Worm (Caenorhabditis elegans) whole organism, L4 larva: ENCODE data around the gene hmp-1.
A peak's percentile ranks its signal among the peaks of the same experiment; 100 is the strongest.

Source experiments
- F10B5.3 ChIP-seq: sonication (generic microtip); optimal IDR thresholded peaks from 2 replicates; lab custom pipeline; 2016; ENCODE audit warnings: mild to moderate bottlenecking, missing genetic modification characterization, missing compliant biosample characterization
- T26A8.4 ChIP-seq: fragments of 200-800 bp; sonication (Bioruptor generic); IDR thresholded peaks from 2 replicates; pipeline ENCODE4 v1.3.6; 2022; ENCODE audit warnings: missing genetic modification characterization, missing compliant biosample characterization
- ZK337.2 ChIP-seq: fragments of 200-800 bp; sonication (Bioruptor generic); IDR thresholded peaks from 2 replicates; pipeline ENCODE4 v1.3.6; 2022; ENCODE audit warnings: missing genetic modification reagents, missing genetic modification characterization, missing compliant biosample characterization
- aha-1 ChIP-seq: fragments of 150-350 bp; peaks from one replicate; lab custom pipeline; 2014; ENCODE audit warnings: missing biosample characterization, missing genetic modification characterization
- aly-2 ChIP-seq: sonication (generic microtip); optimal IDR thresholded peaks from 2 replicates; lab custom pipeline; 2018; ENCODE audit warnings: missing biosample characterization, missing genetic modification characterization
- ama-1 ChIP-seq: fragments of 150-350 bp; optimal IDR thresholded peaks from 2 replicates; lab custom pipeline; 2014; ENCODE audit warnings: inconsistent platforms, mixed read lengths
- ceh-62 ChIP-seq: sonication (generic microtip); optimal IDR thresholded peaks from 2 replicates; lab custom pipeline; 2017; ENCODE audit warnings: missing biosample characterization, missing genetic modification characterization
- daf-16 ChIP-seq, 3 experiments: sonication (generic microtip); optimal IDR thresholded peaks; 2 replicates each; lab custom pipeline; 2016 to 2017; ENCODE audit warnings: missing genetic modification characterization in 3 of 3, missing genetic modification reagents in 3 of 3, mild to moderate bottlenecking in 2 of 3, missing compliant biosample characterization in 2 of 3, missing biosample characterization in 1 of 3, moderate library complexity in 1 of 3
- dve-1 ChIP-seq: sonication (generic microtip); optimal IDR thresholded peaks from 2 replicates; lab custom pipeline; 2017; ENCODE audit warnings: antibody characterized with exemption, mild to moderate bottlenecking, missing genetic modification characterization, missing compliant biosample characterization; ENCODE audit not compliant: insufficient read depth
- fkh-10 ChIP-seq: fragments of 150-350 bp; optimal IDR thresholded peaks from 2 replicates; lab custom pipeline; 2014; ENCODE audit warnings: missing biosample characterization, missing genetic modification reagents, missing genetic modification characterization
- fos-1 ChIP-seq: fragments of 150-350 bp; optimal IDR thresholded peaks from 2 replicates; lab custom pipeline; 2014; ENCODE audit warnings: missing biosample characterization, missing genetic modification characterization
- hif-1 ChIP-seq, 2 experiments: sonication (generic microtip); optimal IDR thresholded peaks; 2 replicates each; lab custom pipeline; 2016 to 2017; ENCODE audit warnings: missing compliant biosample characterization in 2 of 2, missing genetic modification characterization in 2 of 2, missing genetic modification reagents in 2 of 2, missing genotype in 2 of 2, mild to moderate bottlenecking in 1 of 2
- hlh-30 ChIP-seq: sonication (generic microtip); optimal IDR thresholded peaks from 2 replicates; lab custom pipeline; 2017; ENCODE audit warnings: antibody characterized with exemption, mild to moderate bottlenecking, missing genetic modification characterization, missing compliant biosample characterization; ENCODE audit not compliant: insufficient read depth
- lsy-2 ChIP-seq, 2 experiments: fragments of 150-350 bp in 1 of 2; sonication (generic microtip) in 1 of 2; optimal IDR thresholded peaks; 2 replicates each; lab custom pipeline; 2014 to 2017; ENCODE audit warnings: missing biosample characterization in 2 of 2, missing genetic modification characterization in 2 of 2
- madf-9 ChIP-seq: fragments of 200-800 bp; sonication (Bioruptor generic); conservative IDR thresholded peaks from 2 replicates; pipeline ENCODE4 v1.3.6; 2022; ENCODE audit warnings: missing genetic modification reagents, missing genetic modification characterization, missing compliant biosample characterization
- mdl-1 ChIP-seq, 2 experiments: fragments of 150-350 bp in 1 of 2; sonication (generic microtip) in 1 of 2; optimal IDR thresholded peaks; 2 replicates each; lab custom pipeline; 2014 to 2017; ENCODE audit warnings: missing biosample characterization in 2 of 2, missing genetic modification characterization in 2 of 2
- mep-1 ChIP-seq: fragments of 150-350 bp; sonication (generic microtip); optimal IDR thresholded peaks from 3 replicates; lab custom pipeline; 2014; ENCODE audit warnings: missing biosample characterization, missing genetic modification characterization
- mes-2 ChIP-seq: sonication (generic microtip); optimal IDR thresholded peaks from 2 replicates; lab custom pipeline; 2016; ENCODE audit warnings: missing genotype, mild to moderate bottlenecking, missing genetic modification characterization, missing compliant biosample characterization; ENCODE audit not compliant: poor library complexity, severe bottlenecking
- nhr-10 ChIP-seq: fragments of 150-350 bp; optimal IDR thresholded peaks from 2 replicates; lab custom pipeline; 2014; ENCODE audit warnings: missing biosample characterization, missing genetic modification characterization
- nhr-102 ChIP-seq: sonication (generic microtip); optimal IDR thresholded peaks from 2 replicates; lab custom pipeline; 2016; ENCODE audit warnings: mild to moderate bottlenecking, missing genetic modification characterization, moderate library complexity, missing compliant biosample characterization
- nhr-11 ChIP-seq: fragments of 150-350 bp; optimal IDR thresholded peaks from 2 replicates; lab custom pipeline; 2014; ENCODE audit warnings: missing biosample characterization, missing genetic modification characterization
- nhr-111 ChIP-seq: fragments of 200-800 bp; sonication (Bioruptor generic); optimal IDR thresholded peaks from 2 replicates; lab custom pipeline; 2018; ENCODE audit warnings: mild to moderate bottlenecking, missing genetic modification characterization, missing compliant biosample characterization
- nhr-28 ChIP-seq: fragments of 150-350 bp; optimal IDR thresholded peaks from 2 replicates; lab custom pipeline; 2014; ENCODE audit warnings: missing biosample characterization, missing genetic modification characterization
- nhr-48 ChIP-seq: sonication (generic microtip); optimal IDR thresholded peaks from 2 replicates; lab custom pipeline; 2016; ENCODE audit warnings: mild to moderate bottlenecking, missing genetic modification characterization, missing compliant biosample characterization
- nhr-76 ChIP-seq: fragments of 150-350 bp; optimal IDR thresholded peaks from 2 replicates; lab custom pipeline; 2014; ENCODE audit warnings: missing biosample characterization, missing genetic modification characterization
- nhr-77 ChIP-seq: fragments of 150-350 bp; optimal IDR thresholded peaks from 2 replicates; lab custom pipeline; 2014; ENCODE audit warnings: missing biosample characterization, missing genetic modification characterization
- unc-62 ChIP-seq, 3 experiments: fragments of 150-350 bp in 1 of 3; sonication (generic microtip); optimal IDR thresholded peaks in 2 of 3; peaks in 1 of 3; 1 replicate in 1 of 3; 2 replicates in 2 of 3; lab custom pipeline; 2014 to 2017; ENCODE audit warnings: missing biosample characterization in 3 of 3, missing genetic modification characterization in 3 of 3, missing genetic modification reagents in 3 of 3, missing genotype in 1 of 3
- zfp-3 ChIP-seq: fragments of 200-800 bp; sonication (Bioruptor generic); conservative IDR thresholded peaks from 2 replicates; pipeline ENCODE4 v1.3.6; 2022; ENCODE audit warnings: missing genetic modification reagents, missing genetic modification characterization, missing compliant biosample characterization
- ztf-7 ChIP-seq: fragments of 150-350 bp; optimal IDR thresholded peaks from 2 replicates; lab custom pipeline; 2014; ENCODE audit warnings: missing biosample characterization, missing genetic modification characterization

hmp-1 gene

DNA sequence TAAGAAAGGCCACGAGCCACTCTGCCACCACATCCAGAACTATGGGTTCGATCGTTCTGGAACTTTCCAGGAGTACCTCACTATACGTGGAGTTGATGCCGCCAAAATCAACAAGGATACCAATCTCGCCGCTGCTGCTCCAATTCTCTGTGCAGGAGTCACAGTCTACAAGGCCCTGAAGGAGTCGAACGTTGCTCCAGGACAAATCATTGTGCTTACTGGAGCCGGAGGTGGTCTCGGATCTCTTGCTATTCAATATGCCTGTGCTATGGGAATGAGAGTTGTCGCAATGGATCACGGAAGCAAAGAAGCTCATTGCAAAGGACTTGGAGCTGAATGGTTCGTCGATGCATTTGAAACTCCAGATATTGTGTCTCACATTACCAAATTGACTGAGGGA lies 43.0 kb downstream of the hmp-1 start:
- TF ChIP-seq mes-2 (tag; lab: Kevin White, UChicago) (peak; percentile 36), nhr-48 (tag; lab: Kevin White, UChicago) (no peak), ZK337.2 (GFP tag; lab: Robert Waterston, UW) (no peak), unc-62 (GFP tag; optimal IDR thresholded peaks at IDR 0.05 in 1 of 2; lab: Kevin White, UChicago) (peak in 1 of 2 experiments; percentile 60), unc-62 (tag; optimal IDR thresholded peaks at IDR 0.05; lab: Kevin White, UChicago) (no peak), F10B5.3 (tag; lab: Kevin White, UChicago) (no peak), nhr-28 (tag; lab: Kevin White, UChicago) (no peak), lsy-2 (tag; optimal IDR thresholded peaks at IDR 0.05; lab: Kevin White, UChicago) (no peak)
- TF ChIP-seq, all 104 proteins: peak for 2

DNA sequence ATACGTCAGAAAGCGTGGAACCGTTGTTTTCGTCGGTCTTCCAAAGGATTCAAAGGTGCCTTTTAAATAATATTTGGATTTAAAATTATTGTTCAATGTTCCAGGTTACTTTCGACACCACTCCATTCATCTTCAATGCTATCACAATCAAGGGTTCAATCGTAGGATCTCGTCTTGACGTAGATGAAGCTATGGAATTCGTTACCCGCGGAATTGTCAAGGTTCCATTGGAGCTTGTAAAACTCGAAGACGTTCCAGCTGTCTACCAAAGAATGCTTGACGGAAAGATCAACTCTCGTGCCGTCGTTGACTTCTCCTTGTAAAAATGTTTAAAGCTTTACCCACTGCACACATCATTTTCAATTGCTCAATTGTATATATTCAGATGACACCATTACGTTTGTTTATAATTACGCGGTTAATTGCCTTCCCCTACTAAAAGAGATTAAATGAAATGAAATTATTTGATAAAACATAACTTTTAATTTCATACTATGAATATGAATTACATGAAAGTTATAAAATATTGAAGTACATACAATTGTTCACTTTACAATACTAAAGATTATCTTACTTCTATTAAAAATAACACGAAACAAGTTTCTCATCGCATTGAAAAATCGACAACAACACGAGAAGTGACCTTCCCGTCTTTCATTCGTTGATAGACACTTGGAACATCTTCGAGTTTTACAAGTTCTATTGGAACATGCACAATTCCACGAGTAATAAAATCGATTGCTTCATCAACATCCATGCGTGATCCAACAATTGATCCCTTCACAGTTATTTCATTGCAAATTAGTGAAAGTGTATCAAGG lies 43.7 kb downstream of the hmp-1 start:
- TF ChIP-seq nhr-111 (GFP tag; lab: Kevin White, UChicago) (no peak), daf-16 (GFP tag; optimal IDR thresholded peaks at IDR 0.05; lab: Kevin White, UChicago) (peak in 1 of 2 experiments; percentile 65), daf-16 (tag; optimal IDR thresholded peaks at IDR 0.05; lab: Kevin White, UChicago) (peak; percentile 54), nhr-28 (tag; lab: Kevin White, UChicago) (peak; percentile 38), T26A8.4 (GFP tag; lab: Robert Waterston, UW) (0 out of 2 replicates have a peak, but pooled peaks have one; percentile 16), nhr-10 (no peak), mdl-1 (tag; optimal IDR thresholded peaks at IDR 0.05; lab: Kevin White, UChicago) (peak in 1 of 2 experiments; percentile 8), fos-1 (tag; lab: Kevin White, UChicago) (peak; percentile 10), ceh-62 (tag; lab: Kevin White, UChicago) (no peak), zfp-3 (peak; percentile 89; the same call in 1 of the 2 replicates), nhr-102 (no peak), aha-1 (tag; lab: Kevin White, UChicago) (peak; percentile 46), mes-2 (tag; lab: Kevin White, UChicago) (peak; percentile 46), lsy-2 (tag; optimal IDR thresholded peaks at IDR 0.05; lab: Kevin White, UChicago) (peak; percentile 10 to 33), ama-1 (peak; percentile 72), mep-1 (tag; lab: Kevin White, UChicago) (peak; percentile 75), nhr-11 (tag; lab: Kevin White, UChicago) (no peak), hlh-30 (tag; lab: Kevin White, UChicago) (no peak), nhr-77 (tag; lab: Kevin White, UChicago) (peak; percentile 64), ztf-7 (tag; lab: Kevin White, UChicago) (no peak), nhr-76 (no peak), madf-9 (GFP tag; lab: Robert Waterston, UW) (no peak), hif-1 (tag; optimal IDR thresholded peaks at IDR 0.05; lab: Kevin White, UChicago) (no peak)

DNA sequence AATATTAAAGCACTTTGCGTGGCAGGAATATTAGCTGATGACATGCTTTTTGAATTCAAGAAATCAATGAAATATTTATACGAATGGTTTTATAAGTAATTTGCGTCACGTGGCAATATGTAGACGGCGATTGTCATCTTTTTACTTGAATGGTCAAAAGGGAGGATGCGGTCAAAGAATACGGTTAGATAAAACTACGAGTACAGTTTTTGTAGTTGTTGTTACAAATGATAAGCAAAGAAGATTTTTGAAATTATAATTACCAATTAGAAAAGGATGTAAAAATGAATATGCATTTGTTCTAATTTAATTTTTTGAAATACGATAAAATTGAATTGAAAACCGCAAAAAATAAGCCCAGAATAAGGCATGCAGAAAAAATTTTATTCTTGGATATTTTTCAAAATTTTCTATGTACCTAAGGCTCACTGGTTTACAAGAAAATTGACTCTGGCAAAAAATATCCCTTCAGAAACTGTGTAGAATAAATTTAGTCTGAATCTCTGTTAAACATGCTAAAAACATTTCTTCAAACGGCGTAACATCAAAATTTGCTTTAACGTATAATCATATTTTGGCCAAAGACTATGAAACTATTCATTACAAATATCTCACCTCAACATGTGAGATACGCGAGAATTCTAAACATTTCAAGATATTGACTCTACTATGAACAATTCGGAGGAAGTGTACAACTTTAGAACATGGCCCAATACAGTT lies 45.6 kb downstream of the hmp-1 start, which contains the start of the genes sodh-2 and srx-76:
Gene sodh-2, minus strand, starts transcription at position 101 of the 720 bp plus-strand sequence.
Gene srx-76, plus strand, starts transcription at position 670 of the 720 bp plus-strand sequence.
- TF ChIP-seq unc-62 (GFP tag; optimal IDR thresholded peaks at IDR 0.05 in 1 of 2; lab: Kevin White, UChicago) (peak in 1 of 2 experiments; percentile 85), unc-62 (tag; optimal IDR thresholded peaks at IDR 0.05; lab: Kevin White, UChicago) (no peak), dve-1 (tag; lab: Kevin White, UChicago) (peak; percentile 39), mdl-1 (tag; optimal IDR thresholded peaks at IDR 0.05; lab: Kevin White, UChicago) (no peak), nhr-28 (tag; lab: Kevin White, UChicago) (peak; percentile 20), fkh-10 (GFP tag; lab: Kevin White, UChicago) (no peak)
- TF ChIP-seq, all 104 proteins: peak for 3

DNA sequence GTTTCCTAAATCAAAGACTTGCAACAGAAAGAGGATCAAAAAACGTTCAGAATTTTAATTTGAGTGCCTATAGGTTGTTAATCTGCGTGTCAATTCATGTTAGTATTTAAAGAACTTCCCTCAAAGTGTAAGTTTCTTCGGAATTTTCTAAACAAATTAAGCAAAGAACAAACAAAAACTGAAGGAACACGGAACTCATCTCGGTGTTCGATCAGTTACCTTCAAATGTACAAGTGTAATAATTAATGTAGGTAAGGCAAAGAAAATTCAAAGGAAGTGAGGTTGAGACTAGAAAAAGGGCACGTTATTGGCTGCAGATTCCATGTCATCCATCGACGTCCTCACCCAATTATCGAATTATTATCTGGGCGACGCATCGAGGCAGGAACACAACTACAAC lies 48.3 kb downstream of the hmp-1 start, which contains the start of gene K12G11.6:
Gene K12G11.6, plus strand, starts transcription at position 357 of the 400 bp plus-strand sequence.
- peak in 1 of 2 experiments; percentile 94 for TF ChIP-seq unc-62 (GFP tag; optimal IDR thresholded peaks at IDR 0.05 in 1 of 2; lab: Kevin White, UChicago)
- TF ChIP-seq unc-62 (tag; optimal IDR thresholded peaks at IDR 0.05; lab: Kevin White, UChicago): no peak
- TF ChIP-seq aly-2: no peak
